Fruit fly (Drosophila melanogaster) whole organism, embryonic: ENCODE results near the gene CG18179.

Source experiments
- B-H2 ChIP-seq: fragments of 200-800 bp; sonication (Bioruptor generic); optimal IDR thresholded peaks from 2 replicates; lab custom pipeline; 2018; ENCODE audit warnings: missing biosample characterization, mild to moderate bottlenecking, missing genetic modification characterization
- BtbVII ChIP-seq: fragments of 200-800 bp; sonication (Bioruptor generic); optimal IDR thresholded peaks from 3 replicates; lab custom pipeline; 2017; ENCODE audit warnings: missing biosample characterization, mild to moderate bottlenecking, missing genetic modification characterization
- CG10366 ChIP-seq: fragments of 200-800 bp; sonication (Bioruptor generic); IDR thresholded peaks from 2 replicates; pipeline ENCODE4 v1.3.6; 2022; ENCODE audit warnings: missing biosample characterization, missing genetic modification characterization
- CG11456 ChIP-seq: fragments of 200-800 bp; sonication (Bioruptor generic); IDR thresholded peaks from 3 replicates; pipeline ENCODE4 v1.3.6; 2022; ENCODE audit warnings: missing biosample characterization, missing genetic modification characterization
- CG11723 ChIP-seq: fragments of 200-800 bp; sonication (Bioruptor generic); optimal IDR thresholded peaks from 2 replicates; lab custom pipeline; 2017; ENCODE audit warnings: missing biosample characterization, mild to moderate bottlenecking, missing genetic modification characterization
- CG13424 ChIP-seq: fragments of 200-800 bp; sonication (Bioruptor generic); optimal IDR thresholded peaks from 2 replicates; lab custom pipeline; 2019; ENCODE audit warnings: missing biosample characterization, mild to moderate bottlenecking, missing genetic modification characterization, moderate library complexity
- CG14014 ChIP-seq: fragments of 200-800 bp; sonication (Bioruptor generic); IDR thresholded peaks from 2 replicates; pipeline ENCODE4 v1.3.6; 2022; ENCODE audit warnings: missing biosample characterization, missing genetic modification characterization
- CG15479 ChIP-seq: fragments of 200-800 bp; sonication (Bioruptor generic); optimal IDR thresholded peaks from 3 replicates; lab custom pipeline; 2019; ENCODE audit warnings: missing biosample characterization, mild to moderate bottlenecking, missing genetic modification characterization, moderate library complexity
- CG2116 ChIP-seq: fragments of 200-800 bp; sonication (Bioruptor generic); optimal IDR thresholded peaks from 3 replicates; lab custom pipeline; 2018; ENCODE audit warnings: missing biosample characterization, mild to moderate bottlenecking, missing genetic modification characterization
- CG2129 ChIP-seq: fragments of 200-800 bp; sonication (Bioruptor generic); IDR thresholded peaks from 2 replicates; pipeline ENCODE4 v1.3.6; 2022; ENCODE audit warnings: missing biosample characterization, missing genetic modification characterization; ENCODE audit not compliant: partially characterized antibody
- CG34376 ChIP-seq: fragments of 200-800 bp; sonication (Bioruptor generic); optimal IDR thresholded peaks from 2 replicates; lab custom pipeline; 2018; ENCODE audit warnings: missing biosample characterization, mild to moderate bottlenecking, missing genetic modification characterization
- CG6683 ChIP-seq: fragments of 200-800 bp; sonication (Bioruptor generic); optimal IDR thresholded peaks from 2 replicates; lab custom pipeline; 2017; ENCODE audit warnings: missing biosample characterization, mild to moderate bottlenecking, missing genetic modification characterization, missing genetic modification reagents
- CG7556 ChIP-seq: fragments of 200-800 bp; sonication (Bioruptor generic); optimal IDR thresholded peaks from 2 replicates; lab custom pipeline; 2017; ENCODE audit warnings: missing biosample characterization, mild to moderate bottlenecking, missing genetic modification characterization
- CG7987 ChIP-seq: fragments of 200-800 bp; sonication (Bioruptor generic); optimal IDR thresholded peaks from 2 replicates; lab custom pipeline; 2018; ENCODE audit warnings: missing biosample characterization, mild to moderate bottlenecking, missing genetic modification characterization, moderate library complexity
- CG8478 ChIP-seq: fragments of >200 bp; optimal IDR thresholded peaks from 2 replicates; lab custom pipeline; 2018
- CG8765 ChIP-seq: fragments of 200-800 bp; sonication (Bioruptor generic); IDR thresholded peaks from 2 replicates; pipeline ENCODE4 v1.3.6; 2022; ENCODE audit warnings: missing biosample characterization, missing genetic modification characterization
- CG8924 ChIP-seq: fragments of 200-800 bp; optimal IDR thresholded peaks from 3 replicates; lab custom pipeline; 2019; ENCODE audit warnings: missing biosample characterization, mild to moderate bottlenecking, missing genetic modification characterization, moderate library complexity
- CG9727 ChIP-seq: fragments of 200-800 bp; sonication (Bioruptor generic); optimal IDR thresholded peaks from 3 replicates; lab custom pipeline; 2017; ENCODE audit warnings: missing biosample characterization, mild to moderate bottlenecking, missing genetic modification characterization
- CkIIα-i1 ChIP-seq: fragments of 200-800 bp; sonication (Bioruptor generic); IDR thresholded peaks from 2 replicates; pipeline ENCODE4 v1.3.6; 2022; ENCODE audit warnings: missing biosample characterization, missing genetic modification characterization
- Dek ChIP-seq: fragments of 200-800 bp; sonication (Bioruptor generic); optimal IDR thresholded peaks from 3 replicates; lab custom pipeline; 2019; ENCODE audit warnings: missing biosample characterization, mild to moderate bottlenecking, missing genetic modification characterization, moderate library complexity
- Dp ChIP-seq: fragments of 200-800 bp; sonication (Bioruptor generic); optimal IDR thresholded peaks from 2 replicates; lab custom pipeline; 2018; ENCODE audit warnings: missing biosample characterization, mild to moderate bottlenecking, missing genetic modification characterization, moderate library complexity
- Drgx ChIP-seq: fragments of 200-800 bp; sonication (Bioruptor generic); IDR thresholded peaks from 2 replicates; pipeline ENCODE4 v1.3.6; 2022; ENCODE audit warnings: missing biosample characterization, missing genetic modification characterization
- E2f1 ChIP-seq: fragments of 200-800 bp; sonication (Bioruptor generic); IDR thresholded peaks from 2 replicates; pipeline ENCODE4 v1.3.6; 2022; ENCODE audit warnings: missing biosample characterization, missing genetic modification characterization
- Fer1 ChIP-seq: fragments of 200-800 bp; sonication (Bioruptor generic); optimal IDR thresholded peaks from 2 replicates; lab custom pipeline; 2017; ENCODE audit warnings: missing biosample characterization, mild to moderate bottlenecking, missing genetic modification characterization
- H15 ChIP-seq: fragments of 200-800 bp; sonication (Bioruptor generic); IDR thresholded peaks from 3 replicates; pipeline ENCODE4 v1.3.6; 2022; ENCODE audit warnings: missing biosample characterization, missing genetic modification characterization
- HLH4C ChIP-seq: fragments of 200-800 bp; sonication (Bioruptor generic); IDR thresholded peaks from 3 replicates; pipeline ENCODE4 v1.3.6; 2022; ENCODE audit warnings: missing biosample characterization, missing genetic modification characterization; ENCODE audit not compliant: partially characterized antibody
- NC2α ChIP-seq: fragments of 200-800 bp; sonication (Bioruptor generic); optimal IDR thresholded peaks from 2 replicates; lab custom pipeline; 2016; ENCODE audit warnings: missing biosample characterization, missing genetic modification characterization
- Trl ChIP-seq, 3 experiments: fragments of >200 bp in 2 of 3; fragments of 200-800 bp in 1 of 3; sonication (Bioruptor generic) in 1 of 3; optimal IDR thresholded peaks; 2 replicates in 1 of 3; 3 replicates in 2 of 3; lab custom pipeline; 2016 to 2017; ENCODE audit warnings: missing biosample characterization in 1 of 3, missing genetic modification characterization in 1 of 3
- ara ChIP-seq: fragments of 200-800 bp; sonication (Bioruptor generic); IDR thresholded peaks from 2 replicates; pipeline ENCODE4 v1.3.6; 2022; ENCODE audit warnings: missing biosample characterization, missing genetic modification characterization
- bowl ChIP-seq: fragments of 200-800 bp; sonication (Bioruptor generic); IDR thresholded peaks from 2 replicates; pipeline ENCODE4 v1.3.6; 2022; ENCODE audit warnings: missing biosample characterization, missing genetic modification characterization
- cato ChIP-seq: fragments of 200-800 bp; sonication (Bioruptor generic); optimal IDR thresholded peaks from 2 replicates; lab custom pipeline; 2016; ENCODE audit warnings: missing biosample characterization, missing genetic modification characterization, borderline replicate concordance
- cg ChIP-seq: fragments of 200-800 bp; sonication (Bioruptor generic); optimal IDR thresholded peaks from 3 replicates; lab custom pipeline; 2019; ENCODE audit warnings: missing biosample characterization, mild to moderate bottlenecking, missing genetic modification characterization, moderate library complexity
- chinmo ChIP-seq: fragments of 200-800 bp; sonication (Bioruptor generic); IDR thresholded peaks from 4 replicates; pipeline ENCODE4 v1.3.6; 2022; ENCODE audit warnings: missing biosample characterization, missing genetic modification characterization; ENCODE audit not compliant: partially characterized antibody
- ci ChIP-seq: fragments of 200-800 bp; sonication (Bioruptor generic); IDR thresholded peaks from 3 replicates; pipeline ENCODE4 v1.3.6; 2022; ENCODE audit warnings: missing biosample characterization, missing genetic modification characterization
- fd64A ChIP-seq: fragments of 200-800 bp; sonication (Bioruptor generic); optimal IDR thresholded peaks from 3 replicates; lab custom pipeline; 2018; ENCODE audit warnings: missing biosample characterization, mild to moderate bottlenecking, missing genetic modification characterization
- hkb ChIP-seq, 2 experiments: fragments of 200-800 bp in 1 of 2; fragments of >200 bp in 1 of 2; sonication (Bioruptor generic) in 1 of 2; IDR thresholded peaks in 1 of 2; optimal IDR thresholded peaks in 1 of 2; 2 replicates each; pipeline versions ENCODE4 v1.3.6 to Lab custom; 2017 to 2022; ENCODE audit warnings: missing biosample characterization in 1 of 2, missing genetic modification characterization in 1 of 2
- insv ChIP-seq, 2 experiments: fragments of 200-800 bp; sonication (Bioruptor generic); optimal IDR thresholded peaks; 3 replicates each; lab custom pipeline; 2016 to 2018; ENCODE audit warnings: missing biosample characterization in 2 of 2, missing genetic modification characterization in 2 of 2
- mirr ChIP-seq: fragments of 200-800 bp; sonication (Bioruptor generic); optimal IDR thresholded peaks from 3 replicates; lab custom pipeline; 2018; ENCODE audit warnings: missing biosample characterization, mild to moderate bottlenecking, missing genetic modification characterization
- mld ChIP-seq: fragments of 200-800 bp; sonication (Bioruptor generic); IDR thresholded peaks from 3 replicates; pipeline ENCODE4 v1.3.6; 2022; ENCODE audit warnings: missing biosample characterization, missing genetic modification characterization; ENCODE audit not compliant: partially characterized antibody
- nerfin-1 ChIP-seq: fragments of 200-800 bp; sonication (Bioruptor generic); optimal IDR thresholded peaks from 3 replicates; lab custom pipeline; 2019; ENCODE audit warnings: missing biosample characterization, mild to moderate bottlenecking, missing genetic modification characterization, moderate library complexity
- odd ChIP-seq: fragments of 200-800 bp; sonication (Bioruptor generic); optimal IDR thresholded peaks from 2 replicates; lab custom pipeline; 2017; ENCODE audit warnings: missing biosample characterization, mild to moderate bottlenecking, missing genetic modification characterization
- phol ChIP-seq: fragments of 200-800 bp; sonication (Bioruptor generic); optimal IDR thresholded peaks from 3 replicates; lab custom pipeline; 2018; ENCODE audit warnings: missing biosample characterization, mild to moderate bottlenecking, missing genetic modification characterization, moderate library complexity
- sob ChIP-seq: fragments of 200-800 bp; sonication (Bioruptor generic); IDR thresholded peaks from 2 replicates; pipeline ENCODE4 v1.3.6; 2022; ENCODE audit warnings: missing biosample characterization, missing genetic modification characterization
- tgo ChIP-seq: fragments of 200-800 bp; sonication (Bioruptor generic); IDR thresholded peaks from 3 replicates; pipeline ENCODE4 v1.3.6; 2022; ENCODE audit warnings: missing biosample characterization, missing genetic modification characterization
- wek ChIP-seq: fragments of 200-800 bp; sonication (Bioruptor generic); optimal IDR thresholded peaks from 3 replicates; lab custom pipeline; 2018; ENCODE audit warnings: missing biosample characterization, mild to moderate bottlenecking, missing genetic modification characterization, moderate library complexity
- z ChIP-seq: fragments of 200-800 bp; sonication (Bioruptor generic); IDR thresholded peaks from 3 replicates; pipeline ENCODE4 v1.3.6; 2022; ENCODE audit warnings: missing biosample characterization, missing genetic modification characterization
- zfh1 ChIP-seq: fragments of 200-800 bp; sonication (Bioruptor generic); IDR thresholded peaks from 3 replicates; pipeline ENCODE4 v1.3.6; 2022; ENCODE audit warnings: missing biosample characterization, missing genetic modification characterization

Gene CG18179

dm6 chr3L:9614589-9615442 is 24.3 kb upstream of the CG18179 start, which contains the start of gene LanB2 (continued):
- TF ChIP-seq phol (tag; lab: Kevin White, UChicago) (no peak), CG8924 (tag; lab: Kevin White, UChicago) (peak; percentile 18), fd64A (peak; percentile 29), nerfin-1 (tag; lab: Kevin White, UChicago) (no peak), CkIIα-i1 (GFP tag; lab: Robert Waterston, UW) (no peak), mld (GFP tag; lab: Robert Waterston, UW) (peak; percentile 57; the same call in 1 of the 3 replicates), Fer1 (GFP tag; lab: Kevin White, UChicago) (peak; percentile 44), CG8765 (GFP tag; lab: Robert Waterston, UW) (no peak), Dek (tag; lab: Kevin White, UChicago) (no peak), cg (peak; percentile 88), Dp (GFP tag; lab: Kevin White, UChicago) (no peak), Trl (optimal IDR thresholded peaks at IDR 0.05; lab: Kevin White, UChicago) (peak; percentile 63 to 71), Trl (GFP tag; optimal IDR thresholded peaks at IDR 0.05; lab: Kevin White, UChicago) (no peak), CG7556 (GFP tag; lab: Kevin White, UChicago) (no peak), HLH4C (GFP tag; lab: Robert Waterston, UW) (peak; percentile 25; the same call in 1 of the 3 replicates), CG15479 (peak; percentile 58), CG8478 (no peak), Drgx (0 out of 2 replicates have a peak, but pooled peaks have one; percentile 13), CG2116 (GFP tag; lab: Kevin White, UChicago) (peak; percentile 3), NC2α (GFP tag; lab: Kevin White, UChicago) (no peak), hkb (optimal IDR thresholded peaks at IDR 0.05; lab: Kevin White, UChicago) (no peak), hkb (GFP tag; IDR thresholded peaks at IDR 0.05; lab: Robert Waterston, UW) (peak; percentile 38; the same call in 1 of the 2 replicates), B-H2 (GFP tag; lab: Kevin White, UChicago) (peak; percentile 47), CG13424 (tag; lab: Kevin White, UChicago) (no peak), insv (GFP tag; optimal IDR thresholded peaks at IDR 0.05; lab: Kevin White, UChicago) (peak in 1 of 2 experiments; percentile 87), odd (GFP tag; lab: Kevin White, UChicago) (peak; percentile 35), mirr (peak; percentile 43), CG6683 (GFP tag; lab: Kevin White, UChicago) (no peak), ci (GFP tag; lab: Robert Waterston, UW) (peak; percentile 52; the same call in 1 of the 3 replicates), ara (0 out of 2 replicates have a peak, but pooled peaks have one; percentile 29), H15 (GFP tag; lab: Robert Waterston, UW) (no peak), chinmo (peak; percentile 63; the same call in 1 of the 4 replicates), wek (GFP tag; lab: Kevin White, UChicago) (peak; percentile 21), sob (GFP tag; lab: Robert Waterston, UW) (peak; percentile 35; the same call in 1 of the 2 replicates), z (GFP tag; lab: Robert Waterston, UW) (peak; percentile 99), CG11456 (no peak), E2f1 (GFP tag; lab: Robert Waterston, UW) (no peak), CG14014 (GFP tag; lab: Robert Waterston, UW) (0 out of 2 replicates have a peak, but pooled peaks have one; percentile 18), CG11723 (GFP tag; lab: Kevin White, UChicago) (no peak), CG34376 (peak; percentile 63), CG2129 (GFP tag; lab: Robert Waterston, UW) (no peak), zfh1 (GFP tag; lab: Robert Waterston, UW) (0 out of 3 replicates have a peak, but pooled peaks have one; percentile 52), cato (GFP tag; lab: Kevin White, UChicago) (no peak), tgo (GFP tag; lab: Robert Waterston, UW) (no peak), bowl (GFP tag; lab: Robert Waterston, UW) (no peak), CG10366 (no peak), CG7987 (GFP tag; lab: Kevin White, UChicago) (peak; percentile 16), CG9727 (GFP tag; lab: Kevin White, UChicago) (peak; percentile 6), BtbVII (GFP tag; lab: Kevin White, UChicago) (peak; percentile 47)
